Fruit fly (Drosophila melanogaster) whole organism, embryonic: ENCODE results near the gene CG14110.

Experiments used
- Aef1 ChIP-seq: fragments of 200-800 bp; sonication (Bioruptor generic); IDR thresholded peaks from 3 replicates; pipeline ENCODE4 v1.3.6; 2022; ENCODE audit warnings: missing biosample characterization, missing genetic modification characterization
- BEAF-32 ChIP-seq: fragments of 200-800 bp; sonication (Bioruptor generic); optimal IDR thresholded peaks from 3 replicates; lab custom pipeline; 2017; ENCODE audit warnings: missing biosample characterization, missing genetic modification characterization, mild to moderate bottlenecking, moderate library complexity, missing genetic modification reagents
- Bdp1 ChIP-seq: fragments of 200-800 bp; sonication (Bioruptor generic); optimal IDR thresholded peaks from 3 replicates; lab custom pipeline; 2016; ENCODE audit warnings: missing biosample characterization, missing genetic modification characterization
- Blimp-1 ChIP-seq: fragments of 200-800 bp; sonication (Bioruptor generic); optimal IDR thresholded peaks from 3 replicates; lab custom pipeline; 2018; ENCODE audit warnings: missing biosample characterization, missing genetic modification characterization, mild to moderate bottlenecking, moderate library complexity, missing genetic modification reagents
- C15 ChIP-seq: fragments of 200-800 bp; sonication (Bioruptor generic); IDR thresholded peaks from 3 replicates; pipeline ENCODE4 v1.3.6; 2022; ENCODE audit warnings: missing biosample characterization, missing genetic modification characterization
- CG10543 ChIP-seq: fragments of 200-800 bp; sonication (Bioruptor generic); optimal IDR thresholded peaks from 3 replicates; lab custom pipeline; 2017; ENCODE audit warnings: missing biosample characterization, mild to moderate bottlenecking, missing genetic modification characterization, moderate library complexity
- CG10565 ChIP-seq: fragments of 200-800 bp; sonication (Bioruptor generic); optimal IDR thresholded peaks from 3 replicates; lab custom pipeline; 2016; ENCODE audit warnings: missing biosample characterization, mild to moderate bottlenecking, missing genetic modification characterization
- CG11085 ChIP-seq: fragments of 200-800 bp; sonication (Bioruptor generic); IDR thresholded peaks from 2 replicates; pipeline ENCODE4 v1.3.6; 2022; ENCODE audit warnings: missing biosample characterization, missing genetic modification characterization
- CG12104 ChIP-seq: fragments of 200-800 bp; sonication (Bioruptor generic); optimal IDR thresholded peaks from 3 replicates; lab custom pipeline; 2016; ENCODE audit warnings: missing biosample characterization, missing genetic modification characterization
- CG12236 ChIP-seq: fragments of 200-800 bp; sonication (Bioruptor generic); optimal IDR thresholded peaks from 2 replicates; lab custom pipeline; 2016; ENCODE audit warnings: missing biosample characterization, missing genetic modification characterization
- CG1233 ChIP-seq: fragments of 200-800 bp; sonication (Bioruptor generic); optimal IDR thresholded peaks from 4 replicates; lab custom pipeline; 2018; ENCODE audit warnings: missing biosample characterization, mild to moderate bottlenecking, missing genetic modification characterization
- CG15073 ChIP-seq: fragments of 200-800 bp; sonication (Bioruptor generic); optimal IDR thresholded peaks from 2 replicates; lab custom pipeline; 2016; ENCODE audit warnings: missing biosample characterization, missing genetic modification characterization
- CG15601 ChIP-seq: fragments of 200-800 bp; sonication (Bioruptor generic); optimal IDR thresholded peaks from 3 replicates; lab custom pipeline; 2019; ENCODE audit warnings: missing biosample characterization, mild to moderate bottlenecking, missing genetic modification characterization, moderate library complexity
- CG18011 ChIP-seq: fragments of 200-800 bp; sonication (Bioruptor generic); optimal IDR thresholded peaks from 2 replicates; lab custom pipeline; 2017; ENCODE audit warnings: missing biosample characterization, missing genetic modification characterization, mild to moderate bottlenecking, moderate library complexity, missing genotype
- CG18476 ChIP-seq: fragments of 200-800 bp; sonication (Bioruptor generic); optimal IDR thresholded peaks from 2 replicates; lab custom pipeline; 2016; ENCODE audit warnings: missing biosample characterization, mild to moderate bottlenecking, missing genetic modification characterization
- CG18764 ChIP-seq: fragments of 200-800 bp; sonication (Bioruptor generic); optimal IDR thresholded peaks from 3 replicates; lab custom pipeline; 2016; ENCODE audit warnings: missing biosample characterization, missing genetic modification characterization
- CG33557 ChIP-seq: fragments of 200-800 bp; sonication (Bioruptor generic); optimal IDR thresholded peaks from 2 replicates; lab custom pipeline; 2019; ENCODE audit warnings: missing biosample characterization, mild to moderate bottlenecking, missing genetic modification characterization, moderate library complexity
- CG6765 ChIP-seq: fragments of 200-800 bp; sonication (Bioruptor generic); optimal IDR thresholded peaks from 3 replicates; lab custom pipeline; 2017; ENCODE audit warnings: missing biosample characterization, mild to moderate bottlenecking, missing genetic modification characterization
- CG9609 ChIP-seq: fragments of 200-800 bp; sonication (Bioruptor generic); optimal IDR thresholded peaks from 3 replicates; lab custom pipeline; 2016; ENCODE audit warnings: missing biosample characterization, missing genetic modification characterization
- D19B ChIP-seq: fragments of 200-800 bp; sonication (Bioruptor generic); optimal IDR thresholded peaks from 2 replicates; lab custom pipeline; 2017; ENCODE audit warnings: missing biosample characterization, mild to moderate bottlenecking, missing genetic modification characterization
- Drgx ChIP-seq: fragments of 200-800 bp; sonication (Bioruptor generic); IDR thresholded peaks from 2 replicates; pipeline ENCODE4 v1.3.6; 2022; ENCODE audit warnings: missing biosample characterization, missing genetic modification characterization
- GATAe ChIP-seq: fragments of 200-800 bp; sonication (Bioruptor generic); conservative IDR thresholded peaks from 2 replicates; pipeline ENCODE4 v1.3.6; 2022; ENCODE audit warnings: missing biosample characterization, missing genetic modification characterization
- H2.0 ChIP-seq: fragments of 200-800 bp; sonication (Bioruptor generic); IDR thresholded peaks from 2 replicates; pipeline ENCODE4 v1.3.6; 2022; ENCODE audit warnings: missing biosample characterization, missing genetic modification characterization
- HmgD ChIP-seq: fragments of 200-800 bp; sonication (Bioruptor generic); optimal IDR thresholded peaks from 3 replicates; lab custom pipeline; 2016; ENCODE audit warnings: missing biosample characterization, missing genetic modification characterization
- Scr ChIP-seq: fragments of 200-800 bp; sonication (Bioruptor generic); IDR thresholded peaks from 2 replicates; pipeline ENCODE4 v1.3.6; 2022; ENCODE audit warnings: missing biosample characterization, missing genetic modification characterization; ENCODE audit not compliant: partially characterized antibody
- Sox100B ChIP-seq: fragments of 200-800 bp; sonication (Bioruptor generic); optimal IDR thresholded peaks from 3 replicates; lab custom pipeline; 2018; ENCODE audit warnings: missing biosample characterization, mild to moderate bottlenecking, missing genetic modification characterization
- Spps ChIP-seq: fragments of 200-800 bp; sonication (Bioruptor generic); optimal IDR thresholded peaks from 2 replicates; lab custom pipeline; 2018; ENCODE audit warnings: missing biosample characterization, mild to moderate bottlenecking, missing genetic modification characterization
- Sry-δ ChIP-seq: fragments of 200-800 bp; sonication (Bioruptor generic); optimal IDR thresholded peaks from 2 replicates; lab custom pipeline; 2016; ENCODE audit warnings: missing biosample characterization, missing genetic modification characterization
- ac ChIP-seq: fragments of 200-800 bp; sonication (Bioruptor generic); optimal IDR thresholded peaks from 3 replicates; lab custom pipeline; 2017; ENCODE audit warnings: missing biosample characterization, mild to moderate bottlenecking, missing genetic modification characterization
- ase ChIP-seq: fragments of 200-800 bp; sonication (Bioruptor generic); IDR thresholded peaks from 3 replicates; pipeline ENCODE4 v1.3.6; 2022; ENCODE audit warnings: missing biosample characterization, missing genetic modification characterization
- bigmax ChIP-seq: fragments of 200-800 bp; sonication (Bioruptor generic); optimal IDR thresholded peaks from 2 replicates; lab custom pipeline; 2018; ENCODE audit warnings: missing biosample characterization, mild to moderate bottlenecking, missing genetic modification characterization
- crol ChIP-seq: fragments of 200-800 bp; sonication (Bioruptor generic); IDR thresholded peaks from 2 replicates; pipeline ENCODE4 v1.3.6; 2022; ENCODE audit warnings: missing biosample characterization, missing genetic modification characterization
- disco-r ChIP-seq: fragments of 200-800 bp; sonication (Bioruptor generic); optimal IDR thresholded peaks from 2 replicates; lab custom pipeline; 2016; ENCODE audit warnings: missing biosample characterization, missing genetic modification characterization
- dmrt99B ChIP-seq: fragments of 200-800 bp; sonication (Bioruptor generic); optimal IDR thresholded peaks from 2 replicates; lab custom pipeline; 2018; ENCODE audit warnings: missing biosample characterization, mild to moderate bottlenecking, missing genetic modification characterization, moderate library complexity
- fd102C ChIP-seq: fragments of 200-800 bp; sonication (Bioruptor generic); optimal IDR thresholded peaks from 2 replicates; lab custom pipeline; 2018; ENCODE audit warnings: missing biosample characterization, mild to moderate bottlenecking, missing genetic modification characterization, moderate library complexity
- fd64A ChIP-seq: fragments of 200-800 bp; sonication (Bioruptor generic); optimal IDR thresholded peaks from 3 replicates; lab custom pipeline; 2018; ENCODE audit warnings: missing biosample characterization, mild to moderate bottlenecking, missing genetic modification characterization
- gem ChIP-seq: fragments of 200-800 bp; sonication (Bioruptor generic); optimal IDR thresholded peaks from 2 replicates; lab custom pipeline; 2019; ENCODE audit warnings: missing biosample characterization, mild to moderate bottlenecking, missing genetic modification characterization, moderate library complexity
- hkb ChIP-seq, 2 experiments: fragments of 200-800 bp in 1 of 2; fragments of >200 bp in 1 of 2; sonication (Bioruptor generic) in 1 of 2; IDR thresholded peaks in 1 of 2; optimal IDR thresholded peaks in 1 of 2; 2 replicates each; pipeline versions ENCODE4 v1.3.6 to Lab custom; 2017 to 2022; ENCODE audit warnings: missing biosample characterization in 1 of 2, missing genetic modification characterization in 1 of 2
- inv ChIP-seq: fragments of 200-800 bp; sonication (Bioruptor generic); IDR thresholded peaks from 2 replicates; pipeline ENCODE4 v1.3.6; 2022; ENCODE audit warnings: missing biosample characterization, missing genetic modification characterization; ENCODE audit not compliant: partially characterized antibody
- lab ChIP-seq: fragments of 200-800 bp; sonication (Bioruptor generic); optimal IDR thresholded peaks from 3 replicates; lab custom pipeline; 2017; ENCODE audit warnings: missing biosample characterization, missing genetic modification characterization, mild to moderate bottlenecking, moderate library complexity, missing genetic modification reagents
- pho ChIP-seq: fragments of 200-800 bp; sonication (Bioruptor generic); optimal IDR thresholded peaks from 2 replicates; lab custom pipeline; 2016; ENCODE audit warnings: missing biosample characterization, missing genetic modification characterization
- phol ChIP-seq: fragments of 200-800 bp; sonication (Bioruptor generic); optimal IDR thresholded peaks from 3 replicates; lab custom pipeline; 2018; ENCODE audit warnings: missing biosample characterization, mild to moderate bottlenecking, missing genetic modification characterization, moderate library complexity
- psq ChIP-seq: fragments of 200-800 bp; sonication (Bioruptor generic); optimal IDR thresholded peaks from 2 replicates; lab custom pipeline; 2017; ENCODE audit warnings: missing biosample characterization, missing genetic modification characterization
- repo ChIP-seq: fragments of 200-800 bp; sonication (Bioruptor generic); optimal IDR thresholded peaks from 2 replicates; lab custom pipeline; 2016; ENCODE audit warnings: missing biosample characterization, missing genetic modification characterization
- sc ChIP-seq, 3 experiments: fragments of >200 bp in 2 of 3; fragments of 200-800 bp in 1 of 3; sonication (Bioruptor generic) in 1 of 3; optimal IDR thresholded peaks; 2 replicates in 2 of 3; 3 replicates in 1 of 3; lab custom pipeline; 2017; ENCODE audit warnings: mild to moderate bottlenecking in 1 of 3, missing biosample characterization in 1 of 3, missing genetic modification characterization in 1 of 3, missing genetic modification reagents in 1 of 3
- sug ChIP-seq: fragments of 200-800 bp; optimal IDR thresholded peaks from 2 replicates; lab custom pipeline; 2019; ENCODE audit warnings: missing biosample characterization, mild to moderate bottlenecking, missing genetic modification characterization, moderate library complexity
- twi ChIP-seq: fragments of 200-800 bp; optimal IDR thresholded peaks from 2 replicates; lab custom pipeline; 2019; ENCODE audit warnings: missing biosample characterization, mild to moderate bottlenecking, missing genetic modification characterization, moderate library complexity
- unc-4 ChIP-seq: fragments of 200-800 bp; sonication (Bioruptor generic); IDR thresholded peaks from 2 replicates; pipeline ENCODE4 v1.3.6; 2022; ENCODE audit warnings: missing biosample characterization, missing genetic modification characterization; ENCODE audit not compliant: partially characterized antibody
- vnd ChIP-seq: fragments of 200-800 bp; sonication (Bioruptor generic); IDR thresholded peaks from 3 replicates; pipeline ENCODE4 v1.3.6; 2022; ENCODE audit warnings: missing biosample characterization, missing genetic modification characterization; ENCODE audit not compliant: partially characterized antibody
- zfh2 ChIP-seq: fragments of 200-800 bp; sonication (Bioruptor generic); optimal IDR thresholded peaks from 2 replicates; lab custom pipeline; 2016; ENCODE audit warnings: missing biosample characterization, missing genetic modification characterization

CG14110 gene

DNA sequence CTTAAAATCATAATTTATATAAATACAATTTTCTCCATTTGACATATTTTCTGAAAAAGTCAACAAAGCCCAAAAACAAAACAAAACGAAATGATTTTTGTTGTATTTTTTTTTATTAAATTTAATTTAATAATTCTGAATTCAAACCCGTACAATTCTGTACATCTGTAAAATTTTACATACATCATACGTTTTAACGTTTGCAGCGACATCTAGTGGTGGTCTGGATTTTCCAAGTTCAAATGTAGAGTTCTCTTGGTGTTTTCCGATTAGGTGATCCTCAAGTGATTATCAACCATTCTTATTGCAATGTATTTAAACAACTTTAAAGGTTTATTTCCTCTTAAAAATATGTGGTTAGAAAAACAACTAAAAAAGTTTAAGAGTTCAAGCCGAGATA is 26.4 kb downstream of the CG14110 start (continued):
- TF ChIP-seq Spps (tag; lab: Kevin White, UChicago): no peak
- TF ChIP-seq phol (tag; lab: Kevin White, UChicago): peak; percentile 42
- no peak for TF ChIP-seq ac (GFP tag; lab: Kevin White, UChicago)
- no peak for TF ChIP-seq Bdp1
- TF ChIP-seq CG9609 (GFP tag; lab: Kevin White, UChicago): no peak
- no peak for TF ChIP-seq CG18476 (GFP tag; lab: Kevin White, UChicago)
- no peak for TF ChIP-seq Drgx (GFP tag; lab: Robert Waterston, UW)
- no peak for TF ChIP-seq unc-4 (GFP tag; lab: Robert Waterston, UW)
- TF ChIP-seq twi (tag; lab: Kevin White, UChicago): peak; percentile 6
- TF ChIP-seq sc (optimal IDR thresholded peaks at IDR 0.05; lab: Kevin White, UChicago): no peak
- no peak for TF ChIP-seq sc (GFP tag; optimal IDR thresholded peaks at IDR 0.05; lab: Kevin White, UChicago)
- no peak for TF ChIP-seq D19B (GFP tag; lab: Kevin White, UChicago)
- no peak for TF ChIP-seq inv (GFP tag; lab: Robert Waterston, UW)
- TF ChIP-seq CG18764 (GFP tag; lab: Kevin White, UChicago): peak; percentile 15
- TF ChIP-seq gem: peak; percentile 54
- TF ChIP-seq repo (GFP tag; lab: Kevin White, UChicago): no peak
- no peak for TF ChIP-seq CG12236 (GFP tag; lab: Kevin White, UChicago)
- no peak for TF ChIP-seq CG11085 (GFP tag; lab: Robert Waterston, UW)
- TF ChIP-seq lab (GFP tag; lab: Kevin White, UChicago): no peak
- no peak for TF ChIP-seq C15
- no peak for TF ChIP-seq crol (GFP tag; lab: Robert Waterston, UW)
- peak; percentile 29 for TF ChIP-seq sug (tag; lab: Kevin White, UChicago)
- TF ChIP-seq Blimp-1: no peak
- no peak for TF ChIP-seq dmrt99B (tag; lab: Kevin White, UChicago)
- TF ChIP-seq CG12104 (GFP tag; lab: Kevin White, UChicago): no peak
- no peak for TF ChIP-seq ase (GFP tag; lab: Robert Waterston, UW)
- TF ChIP-seq Sry-δ (GFP tag; lab: Kevin White, UChicago): peak; percentile 7
- peak; percentile 37 for TF ChIP-seq CG15601 (tag; lab: Kevin White, UChicago)
- no peak for TF ChIP-seq hkb (optimal IDR thresholded peaks at IDR 0.05; lab: Kevin White, UChicago)
- no peak for TF ChIP-seq hkb (GFP tag; IDR thresholded peaks at IDR 0.05; lab: Robert Waterston, UW)
- no peak for TF ChIP-seq BEAF-32
- 0 out of 3 replicates have a peak, but pooled peaks have one; percentile 16 for TF ChIP-seq Aef1 (GFP tag; lab: Robert Waterston, UW)
- no peak for TF ChIP-seq Sox100B (GFP tag; lab: Kevin White, UChicago)
- no peak for TF ChIP-seq fd64A (GFP tag; lab: Kevin White, UChicago)
- TF ChIP-seq CG18011 (GFP tag; lab: Kevin White, UChicago): no peak
- no peak for TF ChIP-seq CG10565
- no peak for TF ChIP-seq CG15073 (GFP tag; lab: Kevin White, UChicago)
- TF ChIP-seq H2.0 (GFP tag; lab: Robert Waterston, UW): no peak
- TF ChIP-seq CG33557 (GFP tag; lab: Kevin White, UChicago): no peak
- TF ChIP-seq bigmax (GFP tag; lab: Kevin White, UChicago): no peak
- TF ChIP-seq HmgD: no peak
- no peak for TF ChIP-seq vnd (GFP tag; lab: Robert Waterston, UW)
- TF ChIP-seq disco-r: no peak
- TF ChIP-seq pho (GFP tag; lab: Kevin White, UChicago): no peak
- TF ChIP-seq CG10543: no peak
- TF ChIP-seq psq (GFP tag; lab: Kevin White, UChicago): no peak
- no peak for TF ChIP-seq CG6765 (GFP tag; lab: Kevin White, UChicago)
- no peak for TF ChIP-seq GATAe (GFP tag; lab: Robert Waterston, UW)
- peak; percentile 51 for TF ChIP-seq fd102C (GFP tag; lab: Kevin White, UChicago)
- no peak for TF ChIP-seq CG1233 (GFP tag; lab: Kevin White, UChicago)
- TF ChIP-seq Scr: no peak
- no peak for TF ChIP-seq zfh2
